Fruit fly (Drosophila melanogaster) whole organism, embryonic: ENCODE measurements around the gene pnt.

Source experiments
- CG10274 ChIP-seq: fragments of 200-800 bp; sonication (Bioruptor generic); optimal IDR thresholded peaks from 3 replicates; lab custom pipeline; 2017; ENCODE audit warnings: missing biosample characterization, mild to moderate bottlenecking, missing genetic modification characterization
- CG10979 ChIP-seq: fragments of 200-800 bp; sonication (Bioruptor generic); optimal IDR thresholded peaks from 2 replicates; lab custom pipeline; 2018; ENCODE audit warnings: missing biosample characterization, mild to moderate bottlenecking, missing genetic modification characterization, moderate library complexity
- CG12071 ChIP-seq: fragments of 200-800 bp; sonication (Bioruptor generic); optimal IDR thresholded peaks from 3 replicates; lab custom pipeline; 2018; ENCODE audit warnings: missing biosample characterization, mild to moderate bottlenecking, missing genetic modification characterization
- CG12942 ChIP-seq: fragments of 200-800 bp; sonication (Bioruptor generic); optimal IDR thresholded peaks from 3 replicates; lab custom pipeline; 2016; ENCODE audit warnings: missing biosample characterization, missing genetic modification characterization
- CG13287 ChIP-seq: fragments of 200-800 bp; sonication (Bioruptor generic); IDR thresholded peaks from 2 replicates; pipeline ENCODE4 v1.3.6; 2022; ENCODE audit warnings: missing biosample characterization, missing genetic modification characterization; ENCODE audit not compliant: partially characterized antibody
- CG15514 ChIP-seq: fragments of 200-800 bp; sonication (Bioruptor generic); optimal IDR thresholded peaks from 3 replicates; lab custom pipeline; 2017; ENCODE audit warnings: missing biosample characterization, missing genetic modification characterization, mild to moderate bottlenecking, moderate library complexity, missing genetic modification reagents
- CG16779 ChIP-seq: fragments of 200-800 bp; sonication (Bioruptor generic); IDR thresholded peaks from 2 replicates; pipeline ENCODE4 v1.3.6; 2022; ENCODE audit warnings: missing biosample characterization, missing genetic modification characterization
- CG17361 ChIP-seq: fragments of 200-800 bp; sonication (Bioruptor generic); IDR thresholded peaks from 3 replicates; pipeline ENCODE4 v1.3.6; 2022; ENCODE audit warnings: missing biosample characterization, missing genetic modification characterization
- CG31365 ChIP-seq: fragments of 200-800 bp; sonication (Bioruptor generic); optimal IDR thresholded peaks from 2 replicates; lab custom pipeline; 2018; ENCODE audit warnings: missing biosample characterization, mild to moderate bottlenecking, missing genetic modification characterization
- CG5180 ChIP-seq: fragments of 200-800 bp; sonication (Bioruptor generic); optimal IDR thresholded peaks from 3 replicates; lab custom pipeline; 2017; ENCODE audit warnings: missing biosample characterization, missing genetic modification characterization, mild to moderate bottlenecking, moderate library complexity, missing genetic modification reagents
- CG6272 ChIP-seq: fragments of 200-800 bp; sonication (Bioruptor generic); IDR thresholded peaks from 2 replicates; pipeline ENCODE4 v1.3.6; 2022; ENCODE audit warnings: missing biosample characterization, missing genetic modification characterization
- CG7271 ChIP-seq: fragments of 200-800 bp; sonication (Bioruptor generic); optimal IDR thresholded peaks from 2 replicates; lab custom pipeline; 2018; ENCODE audit warnings: missing biosample characterization, mild to moderate bottlenecking, missing genetic modification characterization, moderate library complexity
- CG8924 ChIP-seq: fragments of 200-800 bp; optimal IDR thresholded peaks from 3 replicates; lab custom pipeline; 2019; ENCODE audit warnings: missing biosample characterization, mild to moderate bottlenecking, missing genetic modification characterization, moderate library complexity
- CG9437 ChIP-seq: fragments of 200-800 bp; sonication (Bioruptor generic); optimal IDR thresholded peaks from 2 replicates; lab custom pipeline; 2018; ENCODE audit warnings: missing biosample characterization, mild to moderate bottlenecking, missing genetic modification characterization
- CHES-1-like ChIP-seq: fragments of 200-800 bp; sonication (Bioruptor generic); optimal IDR thresholded peaks from 2 replicates; lab custom pipeline; 2016; ENCODE audit warnings: missing biosample characterization, missing genetic modification characterization
- Chrac-16 ChIP-seq: fragments of 200-800 bp; sonication (Bioruptor generic); optimal IDR thresholded peaks from 3 replicates; lab custom pipeline; 2016; ENCODE audit warnings: missing biosample characterization, missing genetic modification characterization
- D19A ChIP-seq: fragments of 200-800 bp; optimal IDR thresholded peaks from 3 replicates; lab custom pipeline; 2019; ENCODE audit warnings: missing biosample characterization, mild to moderate bottlenecking, missing genetic modification characterization, moderate library complexity
- Dip3 ChIP-seq: fragments of 200-800 bp; sonication (Bioruptor generic); optimal IDR thresholded peaks from 3 replicates; lab custom pipeline; 2016; ENCODE audit warnings: missing biosample characterization, missing genetic modification characterization
- Ets65A ChIP-seq: fragments of 200-800 bp; sonication (Bioruptor generic); peaks from one replicate; lab custom pipeline; 2016; ENCODE audit warnings: missing biosample characterization, missing genetic modification characterization
- Fer3 ChIP-seq: fragments of 200-800 bp; sonication (Bioruptor generic); optimal IDR thresholded peaks from 2 replicates; lab custom pipeline; 2018; ENCODE audit warnings: missing biosample characterization, mild to moderate bottlenecking, missing genetic modification characterization, moderate library complexity
- HHEX ChIP-seq: fragments of 200-800 bp; sonication (Bioruptor generic); optimal IDR thresholded peaks from 3 replicates; lab custom pipeline; 2017; ENCODE audit warnings: missing biosample characterization, mild to moderate bottlenecking, missing genetic modification characterization, missing genetic modification reagents
- HmgZ ChIP-seq: fragments of 200-800 bp; sonication (Bioruptor generic); optimal IDR thresholded peaks from 2 replicates; lab custom pipeline; 2018; ENCODE audit warnings: missing biosample characterization, mild to moderate bottlenecking, missing genetic modification characterization
- Hmr ChIP-seq: fragments of 200-800 bp; sonication (Bioruptor generic); optimal IDR thresholded peaks from 3 replicates; lab custom pipeline; 2017; ENCODE audit warnings: mild to moderate bottlenecking, missing biosample characterization, missing genetic modification reagents, missing genetic modification characterization
- Mes4 ChIP-seq: fragments of 200-800 bp; sonication (Bioruptor generic); optimal IDR thresholded peaks from 2 replicates; lab custom pipeline; 2016; ENCODE audit warnings: missing biosample characterization, missing genetic modification characterization
- Rx ChIP-seq: fragments of 200-800 bp; sonication (Bioruptor generic); IDR thresholded peaks from 2 replicates; pipeline ENCODE4 v1.3.6; 2022; ENCODE audit warnings: missing biosample characterization, missing genetic modification characterization
- Sox102F ChIP-seq: fragments of 200-800 bp; sonication (Bioruptor generic); optimal IDR thresholded peaks from 2 replicates; lab custom pipeline; 2018; ENCODE audit warnings: missing biosample characterization, mild to moderate bottlenecking, missing genetic modification characterization, moderate library complexity
- Ssrp ChIP-seq: fragments of 200-800 bp; sonication (Bioruptor generic); optimal IDR thresholded peaks from 2 replicates; lab custom pipeline; 2018; ENCODE audit warnings: missing biosample characterization, mild to moderate bottlenecking, missing genetic modification characterization, moderate library complexity
- Tbp ChIP-seq: fragments of >200 bp; optimal IDR thresholded peaks from 2 replicates; lab custom pipeline; 2018; ENCODE audit warnings: missing biosample characterization, missing genetic modification characterization
- amos ChIP-seq: fragments of 200-800 bp; sonication (Bioruptor generic); IDR thresholded peaks from 2 replicates; pipeline ENCODE4 v1.3.6; 2022; ENCODE audit warnings: missing biosample characterization, missing genetic modification characterization; ENCODE audit not compliant: partially characterized antibody
- ap ChIP-seq: fragments of 200-800 bp; sonication (Bioruptor generic); IDR thresholded peaks from 2 replicates; pipeline ENCODE4 v1.3.6; 2022; ENCODE audit warnings: missing biosample characterization, missing genetic modification characterization
- bbx ChIP-seq: fragments of 200-800 bp; sonication (Bioruptor generic); IDR thresholded peaks from 2 replicates; pipeline ENCODE4 v1.3.6; 2022; ENCODE audit warnings: missing biosample characterization, missing genetic modification characterization; ENCODE audit not compliant: partially characterized antibody
- btn ChIP-seq: fragments of 200-800 bp; sonication (Bioruptor generic); optimal IDR thresholded peaks from 2 replicates; lab custom pipeline; 2016; ENCODE audit warnings: missing biosample characterization, missing genetic modification characterization
- cad ChIP-seq: fragments of >200 bp; optimal IDR thresholded peaks from 2 replicates; lab custom pipeline; 2017; ENCODE audit warnings: missing biosample characterization, missing genetic modification characterization
- cwo ChIP-seq: fragments of 200-800 bp; sonication (Bioruptor generic); optimal IDR thresholded peaks from 3 replicates; lab custom pipeline; 2017; ENCODE audit warnings: missing biosample characterization, missing genetic modification characterization, mild to moderate bottlenecking, moderate library complexity, missing genetic modification reagents
- disco-r ChIP-seq: fragments of 200-800 bp; sonication (Bioruptor generic); optimal IDR thresholded peaks from 2 replicates; lab custom pipeline; 2016; ENCODE audit warnings: missing biosample characterization, missing genetic modification characterization
- dmrt99B ChIP-seq: fragments of 200-800 bp; sonication (Bioruptor generic); optimal IDR thresholded peaks from 2 replicates; lab custom pipeline; 2018; ENCODE audit warnings: missing biosample characterization, mild to moderate bottlenecking, missing genetic modification characterization, moderate library complexity
- exex ChIP-seq: fragments of 200-800 bp; sonication (Bioruptor generic); optimal IDR thresholded peaks from 4 replicates; lab custom pipeline; 2018; ENCODE audit warnings: missing biosample characterization, mild to moderate bottlenecking, missing genetic modification characterization, moderate library complexity
- ind ChIP-seq: fragments of 200-800 bp; sonication (Bioruptor generic); optimal IDR thresholded peaks from 3 replicates; lab custom pipeline; 2016; ENCODE audit warnings: missing biosample characterization, missing genetic modification characterization
- mam ChIP-seq: fragments of 200-800 bp; sonication (Bioruptor generic); optimal IDR thresholded peaks from 3 replicates; lab custom pipeline; 2016; ENCODE audit warnings: missing biosample characterization, missing genetic modification characterization
- nom ChIP-seq: fragments of 200-800 bp; sonication (Bioruptor generic); optimal IDR thresholded peaks from 2 replicates; lab custom pipeline; 2017; ENCODE audit warnings: missing biosample characterization, missing genetic modification characterization, mild to moderate bottlenecking, moderate library complexity, missing genetic modification reagents
- psq ChIP-seq: fragments of 200-800 bp; sonication (Bioruptor generic); optimal IDR thresholded peaks from 2 replicates; lab custom pipeline; 2017; ENCODE audit warnings: missing biosample characterization, missing genetic modification characterization
- sc ChIP-seq, 3 experiments: fragments of >200 bp in 2 of 3; fragments of 200-800 bp in 1 of 3; sonication (Bioruptor generic) in 1 of 3; optimal IDR thresholded peaks; 2 replicates in 2 of 3; 3 replicates in 1 of 3; lab custom pipeline; 2017; ENCODE audit warnings: mild to moderate bottlenecking in 1 of 3, missing biosample characterization in 1 of 3, missing genetic modification characterization in 1 of 3, missing genetic modification reagents in 1 of 3
- scrt ChIP-seq: fragments of 200-800 bp; sonication (Bioruptor generic); optimal IDR thresholded peaks from 2 replicates; lab custom pipeline; 2018; ENCODE audit warnings: missing biosample characterization, mild to moderate bottlenecking, missing genetic modification characterization, moderate library complexity
- sens ChIP-seq: fragments of 200-800 bp; sonication (Bioruptor generic); peaks from one replicate; lab custom pipeline; 2016; ENCODE audit warnings: missing biosample characterization, missing genetic modification characterization
- tgo ChIP-seq: fragments of 200-800 bp; sonication (Bioruptor generic); IDR thresholded peaks from 3 replicates; pipeline ENCODE4 v1.3.6; 2022; ENCODE audit warnings: missing biosample characterization, missing genetic modification characterization
- tin ChIP-seq: fragments of 200-800 bp; sonication (Bioruptor generic); optimal IDR thresholded peaks from 3 replicates; lab custom pipeline; 2016; ENCODE audit warnings: missing biosample characterization, missing genetic modification characterization
- trem ChIP-seq: fragments of 200-800 bp; optimal IDR thresholded peaks from 3 replicates; lab custom pipeline; 2019; ENCODE audit warnings: missing biosample characterization, mild to moderate bottlenecking, missing genetic modification characterization, moderate library complexity
- vvl ChIP-seq: fragments of 200-800 bp; sonication (Bioruptor generic); IDR thresholded peaks from 2 replicates; pipeline ENCODE4 v1.3.6; 2022; ENCODE audit warnings: missing biosample characterization, missing genetic modification characterization
- zen ChIP-seq: fragments of 200-800 bp; sonication (Bioruptor generic); optimal IDR thresholded peaks from 3 replicates; lab custom pipeline; 2018; ENCODE audit warnings: missing biosample characterization, mild to moderate bottlenecking, missing genetic modification characterization, moderate library complexity

The pnt gene

dm6 chr3R:23363515-23364124 lies 17.7 kb upstream of the pnt start, which contains the start of gene CG4408 (continued):
- TF ChIP-seq CG13287 (GFP tag; lab: Robert Waterston, UW) (no peak), mam (GFP tag; lab: Kevin White, UChicago) (peak; percentile 53), vvl (peak; percentile 73), Sox102F (GFP tag; lab: Kevin White, UChicago) (peak; percentile 37), D19A (peak; percentile 25), CG31365 (no peak), Rx (GFP tag; lab: Robert Waterston, UW) (no peak), psq (GFP tag; lab: Kevin White, UChicago) (no peak), CG6272 (GFP tag; lab: Robert Waterston, UW) (0 out of 2 replicates have a peak, but pooled peaks have one; percentile 22), CG10979 (peak; percentile 20), dmrt99B (tag; lab: Kevin White, UChicago) (peak; percentile 31), CG17361 (GFP tag; lab: Robert Waterston, UW) (0 out of 3 replicates have a peak, but pooled peaks have one; percentile 22), Mes4 (no peak), HHEX (GFP tag; lab: Kevin White, UChicago) (peak; percentile 32), Fer3 (peak; percentile 56), tin (GFP tag; lab: Kevin White, UChicago) (no peak), Ets65A (GFP tag; lab: Kevin White, UChicago) (peak; percentile 30), CG9437 (no peak), ind (peak; percentile 46), sc (optimal IDR thresholded peaks at IDR 0.05; lab: Kevin White, UChicago) (no peak), sc (GFP tag; optimal IDR thresholded peaks at IDR 0.05; lab: Kevin White, UChicago) (no peak), CG15514 (GFP tag; lab: Kevin White, UChicago) (peak; percentile 3), CG8924 (peak; percentile 32), CG16779 (GFP tag; lab: Robert Waterston, UW) (no peak), scrt (peak; percentile 6), tgo (peak; percentile 49), CHES-1-like (GFP tag; lab: Kevin White, UChicago) (no peak), Dip3 (GFP tag; lab: Kevin White, UChicago) (peak; percentile 7), nom (GFP tag; lab: Kevin White, UChicago) (no peak), exex (no peak), Chrac-16 (GFP tag; lab: Kevin White, UChicago) (no peak), ap (no peak), HmgZ (tag; lab: Kevin White, UChicago) (no peak), CG12942 (GFP tag; lab: Kevin White, UChicago) (no peak), CG5180 (GFP tag; lab: Kevin White, UChicago) (no peak), Tbp (GFP tag; lab: Kevin White, UChicago) (no peak), disco-r (GFP tag; lab: Kevin White, UChicago) (no peak), CG10274 (peak; percentile 84), CG7271 (tag; lab: Kevin White, UChicago) (no peak), CG12071 (GFP tag; lab: Kevin White, UChicago) (peak; percentile 45), cwo (GFP tag; lab: Kevin White, UChicago) (peak; percentile 43), zen (tag; lab: Kevin White, UChicago) (peak; percentile 12), amos (GFP tag; lab: Robert Waterston, UW) (no peak), cad (GFP tag; lab: Kevin White, UChicago) (no peak), btn (GFP tag; lab: Kevin White, UChicago) (no peak), trem (tag; lab: Kevin White, UChicago) (no peak), sens (GFP tag; lab: Kevin White, UChicago) (peak; percentile 79), Hmr (peak; percentile 25), bbx (no peak), Ssrp (tag; lab: Kevin White, UChicago) (no peak)
